Worm (Caenorhabditis elegans) whole organism, midembryonic: ENCODE data around the gene T10B5.8.

Source experiments
- T22C8.4 ChIP-seq: fragments of 200-800 bp; sonication (Bioruptor generic); IDR thresholded peaks from 2 replicates; pipeline ENCODE4 v1.3.6; 2022; ENCODE audit warnings: missing genetic modification characterization, missing compliant biosample characterization
- ztf-29 ChIP-seq: fragments of 200-800 bp; sonication (Bioruptor generic); IDR thresholded peaks from 2 replicates; pipeline ENCODE4 v1.3.6; 2022; ENCODE audit warnings: missing genetic modification reagents, missing genetic modification characterization, missing compliant biosample characterization

ce11 chrV:1807160-1807559 is 34.7 kb upstream of the T10B5.8 start, which contains the start of gene srt-42:
- TF ChIP-seq T22C8.4 (GFP tag; lab: Robert Waterston, UW) = no peak
- TF ChIP-seq ztf-29 (GFP tag; lab: Robert Waterston, UW) = no peak
